Worm (Caenorhabditis elegans): ENCODE results near the gene W02H5.8.

The W02H5.8 gene

DNA sequence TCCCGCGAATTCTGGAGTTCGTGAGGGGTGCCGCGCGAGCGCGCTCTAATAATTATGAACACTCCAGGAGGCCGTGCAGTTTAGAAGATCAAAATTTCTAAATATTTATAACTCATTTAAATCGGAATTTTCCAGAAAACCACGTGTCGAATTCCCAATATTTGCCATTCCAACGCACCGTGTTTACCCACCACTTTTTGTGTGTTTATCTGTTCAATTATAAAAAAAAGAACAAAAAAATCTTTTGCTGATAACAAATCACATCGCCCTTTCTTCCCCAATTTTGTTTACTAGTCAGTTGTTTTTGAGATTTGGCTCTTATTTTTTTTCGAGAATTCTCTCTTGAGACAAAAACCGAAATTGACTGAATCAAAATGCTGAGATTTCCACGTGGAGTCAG is 3.7 kb upstream of the W02H5.8 start:
- no peak for TF ChIP-seq pros-1 (tag; optimal IDR thresholded peaks at IDR 0.05)
- no peak for TF ChIP-seq nhr-11 (tag; optimal IDR thresholded peaks at IDR 0.05)
- no peak for TF ChIP-seq mec-3 (tag; optimal IDR thresholded peaks at IDR 0.05; ENCODE audit: borderline replicate concordance)
- TF ChIP-seq lim-6 (tag; optimal IDR thresholded peaks at IDR 0.05), result no peak

DNA sequence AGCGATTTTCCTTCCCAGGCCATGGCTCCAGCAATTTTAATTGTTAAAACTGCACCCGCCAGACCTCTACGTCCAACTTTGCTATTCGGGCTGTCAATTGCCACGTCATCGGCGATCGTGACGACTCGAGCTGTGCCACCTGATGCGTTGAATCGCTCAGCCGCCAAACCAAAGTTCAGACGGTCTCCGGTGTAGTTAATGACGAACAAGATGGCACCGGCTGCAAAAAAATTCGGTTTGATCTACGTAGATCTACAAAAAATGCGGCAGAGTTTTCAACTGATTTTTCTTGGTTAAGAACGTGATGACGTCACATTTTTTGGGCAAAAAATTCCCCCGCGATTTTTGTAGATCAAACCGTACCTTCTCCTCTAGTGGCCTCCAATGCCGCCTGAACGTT is 1.5 kb downstream of the W02H5.8 start:
- TF ChIP-seq ama-1 (optimal IDR thresholded peaks at IDR 0.05), result no peak
- TF ChIP-seq fkh-10 (GFP tag; optimal IDR thresholded peaks at IDR 0.05), result no peak
- no peak for TF ChIP-seq tbx-7 (tag; optimal IDR thresholded peaks at IDR 0.05)
- no peak for TF ChIP-seq pax-1 (tag; optimal IDR thresholded peaks at IDR 0.05)
- TF ChIP-seq unc-86 (tag; optimal IDR thresholded peaks at IDR 0.05), result no peak
- TF ChIP-seq nfya-1 (tag; optimal IDR thresholded peaks at IDR 0.05), result no peak
- TF ChIP-seq sox-2 (GFP tag; IDR thresholded peaks at IDR 0.05), result no peak
- no peak for TF ChIP-seq dve-1 (tag; optimal IDR thresholded peaks at IDR 0.05)
- TF ChIP-seq pqm-1 (tag; optimal IDR thresholded peaks at IDR 0.05), result no peak
- TF ChIP-seq hlh-30 (tag; optimal IDR thresholded peaks at IDR 0.05; ENCODE audit: insufficient read depth), result no peak

DNA sequence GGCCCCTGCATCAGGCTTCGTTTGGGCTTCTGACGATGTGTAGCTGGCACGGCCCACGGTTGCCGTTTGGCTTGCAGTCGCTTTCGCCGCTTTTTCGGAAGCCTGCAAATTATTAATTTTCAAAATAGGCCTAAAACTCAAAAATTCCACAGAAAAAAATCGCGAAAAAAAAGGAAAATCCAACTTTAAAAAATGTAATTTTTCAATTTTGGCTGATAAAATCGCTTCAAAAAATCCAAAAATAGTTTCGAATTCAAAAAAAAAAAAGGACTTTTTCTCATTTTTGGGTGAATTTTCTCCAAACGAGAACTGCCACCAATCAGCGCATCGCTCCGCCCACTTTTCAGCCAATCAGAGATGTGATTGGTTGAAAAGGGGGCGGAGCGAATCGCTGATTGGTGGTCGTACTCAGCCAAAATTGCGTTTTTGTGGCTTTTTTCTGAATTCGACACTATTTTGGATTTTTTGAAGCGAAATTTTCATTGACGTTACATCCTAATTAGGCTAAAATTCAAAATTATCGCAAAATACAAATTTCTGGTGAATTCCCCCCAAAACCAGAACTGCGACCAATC is 5.1 kb downstream of the W02H5.8 start:
- peak; percentile 79 for TF ChIP-seq nfya-1 (tag; optimal IDR thresholded peaks at IDR 0.05)
- TF ChIP-seq elt-2 (tag; optimal IDR thresholded peaks at IDR 0.05), result no peak

DNA sequence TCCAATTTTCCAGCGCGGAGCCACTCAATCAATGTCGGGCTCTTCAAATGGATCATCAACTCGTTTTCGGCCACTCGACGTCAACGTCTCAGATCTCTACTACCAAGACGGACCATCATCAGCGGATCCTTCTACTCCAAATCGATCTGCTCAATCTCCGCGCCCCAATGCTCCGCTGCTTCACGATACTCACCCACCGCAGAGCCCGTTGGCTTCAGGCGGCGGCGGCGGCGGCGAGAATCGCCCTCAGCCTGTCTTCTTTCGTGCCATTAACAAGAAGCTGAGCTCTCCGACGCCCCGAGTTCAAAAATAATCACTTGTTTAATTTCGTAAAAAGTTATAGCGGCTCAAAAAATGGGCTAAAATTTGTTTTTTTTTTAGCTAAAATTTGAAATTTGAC is 6.4 kb downstream of the W02H5.8 start:
- TF ChIP-seq odd-2 (tag; optimal IDR thresholded peaks at IDR 0.05) (no peak), ceh-22 (tag; optimal IDR thresholded peaks at IDR 0.05) (no peak), ceh-30 (tag; optimal IDR thresholded peaks at IDR 0.05) (no peak), fkh-10 (GFP tag; optimal IDR thresholded peaks at IDR 0.05) (no peak), unc-3 (GFP tag; conservative IDR thresholded peaks at IDR 0.05) (no peak), unc-3 (tag; optimal IDR thresholded peaks at IDR 0.05) (no peak), hlh-6 (tag; optimal IDR thresholded peaks at IDR 0.05) (no peak), pqm-1 (tag; optimal IDR thresholded peaks at IDR 0.05) (no peak), T23F11.4 (GFP tag; optimal IDR thresholded peaks at IDR 0.05) (no peak), eyg-1 (tag; optimal IDR thresholded peaks at IDR 0.05) (no peak), gmeb-2 (tag; optimal IDR thresholded peaks at IDR 0.05) (no peak), fax-1 (tag; optimal IDR thresholded peaks at IDR 0.05) (no peak), C38D4.7 (GFP tag; optimal IDR thresholded peaks at IDR 0.05) (no peak)

DNA sequence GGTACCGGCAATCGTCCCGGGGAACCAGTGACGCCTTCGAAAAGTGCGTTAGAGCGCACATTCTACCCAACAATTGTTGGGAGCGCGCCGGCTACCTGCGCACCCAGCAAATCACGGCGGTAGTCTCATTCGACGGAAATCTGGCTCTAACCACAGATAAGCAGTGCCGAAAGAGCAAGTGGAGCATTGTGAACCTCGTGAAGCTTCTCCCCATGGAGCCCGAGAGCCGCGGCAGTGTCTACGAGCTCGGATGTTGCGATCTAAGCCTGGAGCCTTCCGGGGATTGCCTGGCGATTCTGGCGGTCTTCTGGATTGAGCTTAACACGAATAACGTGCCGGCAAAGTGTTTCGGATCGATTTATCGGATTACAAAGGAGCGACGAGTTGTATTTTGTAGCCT is 13.0 kb downstream of the W02H5.8 start:
- TF ChIP-seq Y22D7AL.16 (tag; optimal IDR thresholded peaks at IDR 0.05) (no peak), hlh-15 (tag; optimal IDR thresholded peaks at IDR 0.05) (no peak), ztf-16 (tag; optimal IDR thresholded peaks at IDR 0.05) (no peak), F13H6.1 (tag; optimal IDR thresholded peaks at IDR 0.05) (no peak), ceh-30 (tag; optimal IDR thresholded peaks at IDR 0.05) (no peak), madf-2 (tag; optimal IDR thresholded peaks at IDR 0.05) (no peak), nhr-11 (tag; optimal IDR thresholded peaks at IDR 0.05) (no peak), ceh-14 (tag; optimal IDR thresholded peaks at IDR 0.05) (no peak)

DNA sequence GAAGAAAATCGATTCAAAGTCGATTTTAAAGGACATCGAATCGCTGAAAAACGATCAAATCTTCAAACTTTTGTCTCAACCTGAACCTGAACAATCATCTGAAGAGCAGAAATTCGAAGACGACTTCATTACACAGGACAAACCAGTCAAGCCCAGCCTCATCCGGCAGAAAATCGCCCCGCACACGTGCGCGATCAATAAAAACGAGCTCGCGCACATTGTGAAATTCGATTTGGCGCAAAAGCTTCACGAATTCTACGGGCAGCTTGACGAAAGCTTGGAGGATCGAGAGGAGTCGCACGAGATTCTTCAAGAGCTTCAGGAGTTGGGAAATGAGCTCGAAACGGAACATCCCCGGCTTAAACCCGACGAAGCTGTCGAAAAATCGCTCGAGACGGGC is 13.4 kb downstream of the W02H5.8 start, which contains the start of gene W02H5.2:
Gene W02H5.2 (plus strand): TSS at position 301 of the 400 bp plus-strand sequence.
- TF ChIP-seq sdc-2 (tag; optimal IDR thresholded peaks at IDR 0.05), result no peak
- TF ChIP-seq pros-1 (tag; optimal IDR thresholded peaks at IDR 0.05), result no peak
- TF ChIP-seq sox-4 (tag; optimal IDR thresholded peaks at IDR 0.05), result no peak
- TF ChIP-seq K09A11.1 (tag; optimal IDR thresholded peaks at IDR 0.05; ENCODE audit: insufficient read depth), result no peak
- TF ChIP-seq lin-11 (tag; optimal IDR thresholded peaks at IDR 0.05), result no peak
- TF ChIP-seq ets-4 (tag; optimal IDR thresholded peaks at IDR 0.05), result no peak
- TF ChIP-seq ceh-22 (tag; optimal IDR thresholded peaks at IDR 0.05), result no peak
- no peak for TF ChIP-seq ceh-9 (tag; optimal IDR thresholded peaks at IDR 0.05)
- no peak for TF ChIP-seq pha-2 (tag; optimal IDR thresholded peaks at IDR 0.05)
- TF ChIP-seq ceh-24 (tag; optimal IDR thresholded peaks at IDR 0.05), result no peak
- TF ChIP-seq fkh-10 (GFP tag; optimal IDR thresholded peaks at IDR 0.05), result no peak
- no peak for TF ChIP-seq npax-4 (tag; optimal IDR thresholded peaks at IDR 0.05)
- no peak for TF ChIP-seq hlh-30 (tag; optimal IDR thresholded peaks at IDR 0.05; ENCODE audit: insufficient read depth)
- no peak for TF ChIP-seq ceh-34 (tag; optimal IDR thresholded peaks at IDR 0.05)
- no peak for TF ChIP-seq tbx-2 (tag; optimal IDR thresholded peaks at IDR 0.05)
- TF ChIP-seq syd-9 (tag; optimal IDR thresholded peaks at IDR 0.05), result no peak
- TF ChIP-seq unc-42 (tag; optimal IDR thresholded peaks at IDR 0.05), result no peak
- no peak for TF ChIP-seq hlh-6 (tag; optimal IDR thresholded peaks at IDR 0.05)
